Fruit fly (Drosophila melanogaster) whole organism, embryonic: ENCODE measurements around the gene Desat1.

Source experiments
- ATbp ChIP-seq: fragments of 200-800 bp; sonication (Bioruptor generic); optimal IDR thresholded peaks from 2 replicates; lab custom pipeline; 2017; ENCODE audit warnings: missing biosample characterization, mild to moderate bottlenecking, missing genetic modification characterization, missing genetic modification reagents
- Adf1 ChIP-seq: fragments of 200-800 bp; sonication (Bioruptor generic); IDR thresholded peaks from 2 replicates; pipeline ENCODE4 v1.3.6; 2022; ENCODE audit warnings: missing biosample characterization, missing genetic modification characterization
- Atf-2 ChIP-seq: fragments of 200-800 bp; sonication (Bioruptor generic); optimal IDR thresholded peaks from 2 replicates; lab custom pipeline; 2016; ENCODE audit warnings: missing biosample characterization, missing genetic modification characterization
- Atf3 ChIP-seq: fragments of 200-800 bp; sonication (Bioruptor generic); optimal IDR thresholded peaks from 3 replicates; lab custom pipeline; 2016; ENCODE audit warnings: missing biosample characterization, missing genetic modification characterization
- Bgb ChIP-seq: fragments of 200-800 bp; sonication (Bioruptor generic); IDR thresholded peaks from 2 replicates; pipeline ENCODE4 v1.3.6; 2022; ENCODE audit warnings: missing biosample characterization, missing genetic modification characterization; ENCODE audit not compliant: partially characterized antibody
- CG10147 ChIP-seq: fragments of 200-800 bp; sonication (Bioruptor generic); optimal IDR thresholded peaks from 2 replicates; lab custom pipeline; 2019; ENCODE audit warnings: missing biosample characterization, mild to moderate bottlenecking, missing genetic modification characterization, moderate library complexity
- CG11085 ChIP-seq: fragments of 200-800 bp; sonication (Bioruptor generic); IDR thresholded peaks from 2 replicates; pipeline ENCODE4 v1.3.6; 2022; ENCODE audit warnings: missing biosample characterization, missing genetic modification characterization
- CG12155 ChIP-seq: fragments of 200-800 bp; sonication (Bioruptor generic); optimal IDR thresholded peaks from 3 replicates; lab custom pipeline; 2016; ENCODE audit warnings: missing biosample characterization, missing genetic modification characterization
- CG12659 ChIP-seq: fragments of 200-800 bp; sonication (Bioruptor generic); optimal IDR thresholded peaks from 3 replicates; lab custom pipeline; 2017; ENCODE audit warnings: mild to moderate bottlenecking, missing biosample characterization, missing genetic modification reagents, missing genetic modification characterization
- CG15011 ChIP-seq: fragments of 200-800 bp; sonication (Bioruptor generic); optimal IDR thresholded peaks from 3 replicates; lab custom pipeline; 2018; ENCODE audit warnings: missing biosample characterization, mild to moderate bottlenecking, missing genetic modification characterization
- CG1529 ChIP-seq: fragments of 200-800 bp; sonication (Bioruptor generic); optimal IDR thresholded peaks from 3 replicates; lab custom pipeline; 2018; ENCODE audit warnings: missing biosample characterization, missing genetic modification characterization
- CG15696 ChIP-seq: fragments of 200-800 bp; sonication (Bioruptor generic); optimal IDR thresholded peaks from 2 replicates; lab custom pipeline; 2019; ENCODE audit warnings: missing biosample characterization, mild to moderate bottlenecking, missing genetic modification characterization, moderate library complexity
- CG1603 ChIP-seq: fragments of 200-800 bp; sonication (Bioruptor generic); optimal IDR thresholded peaks from 2 replicates; lab custom pipeline; 2019; ENCODE audit warnings: missing biosample characterization, mild to moderate bottlenecking, missing genetic modification characterization, moderate library complexity
- CG2202 ChIP-seq: fragments of 200-800 bp; sonication (Bioruptor generic); optimal IDR thresholded peaks from 2 replicates; lab custom pipeline; 2018; ENCODE audit warnings: missing biosample characterization, mild to moderate bottlenecking, missing genetic modification characterization
- CG2875 ChIP-seq: fragments of 200-800 bp; sonication (Bioruptor generic); optimal IDR thresholded peaks from 2 replicates; lab custom pipeline; 2017; ENCODE audit warnings: missing biosample characterization, mild to moderate bottlenecking, missing genetic modification characterization, missing genetic modification reagents
- CG32767 ChIP-seq: fragments of 200-800 bp; sonication (Bioruptor generic); IDR thresholded peaks from 2 replicates; pipeline ENCODE4 v1.3.6; 2022; ENCODE audit warnings: missing biosample characterization, missing genetic modification characterization
- CG32772 ChIP-seq: fragments of 200-800 bp; sonication (Bioruptor generic); IDR thresholded peaks from 2 replicates; pipeline ENCODE4 v1.3.6; 2022; ENCODE audit warnings: missing biosample characterization, missing genetic modification characterization
- CG3995 ChIP-seq: fragments of 200-800 bp; sonication (Bioruptor generic); optimal IDR thresholded peaks from 3 replicates; lab custom pipeline; 2016; ENCODE audit warnings: missing biosample characterization, missing genetic modification characterization
- CG4820 ChIP-seq: fragments of 200-800 bp; sonication (Bioruptor generic); optimal IDR thresholded peaks from 3 replicates; lab custom pipeline; 2016; ENCODE audit warnings: missing biosample characterization, missing genetic modification characterization
- CG4854 ChIP-seq: fragments of 200-800 bp; sonication (Bioruptor generic); optimal IDR thresholded peaks from 2 replicates; lab custom pipeline; 2016; ENCODE audit warnings: missing biosample characterization, missing genetic modification characterization, inconsistent platforms
- CG7271 ChIP-seq: fragments of 200-800 bp; sonication (Bioruptor generic); optimal IDR thresholded peaks from 2 replicates; lab custom pipeline; 2018; ENCODE audit warnings: missing biosample characterization, mild to moderate bottlenecking, missing genetic modification characterization, moderate library complexity
- CG7372 ChIP-seq: fragments of 200-800 bp; sonication (Bioruptor generic); IDR thresholded peaks from 2 replicates; pipeline ENCODE4 v1.3.6; 2022; ENCODE audit warnings: missing biosample characterization, missing genetic modification characterization
- CG8388 ChIP-seq: fragments of 200-800 bp; sonication (Bioruptor generic); optimal IDR thresholded peaks from 2 replicates; lab custom pipeline; 2019; ENCODE audit warnings: missing biosample characterization, mild to moderate bottlenecking, missing genetic modification characterization, moderate library complexity
- CG8924 ChIP-seq: fragments of 200-800 bp; optimal IDR thresholded peaks from 3 replicates; lab custom pipeline; 2019; ENCODE audit warnings: missing biosample characterization, mild to moderate bottlenecking, missing genetic modification characterization, moderate library complexity
- CrebB ChIP-seq: fragments of 200-800 bp; sonication (Bioruptor generic); optimal IDR thresholded peaks from 3 replicates; lab custom pipeline; 2018; ENCODE audit warnings: missing biosample characterization, mild to moderate bottlenecking, missing genetic modification characterization
- Doc2 ChIP-seq: fragments of 200-800 bp; sonication (Bioruptor generic); IDR thresholded peaks from 2 replicates; pipeline ENCODE4 v1.3.6; 2022; ENCODE audit warnings: missing biosample characterization, missing genetic modification characterization
- Elba2 ChIP-seq: fragments of 200-800 bp; sonication (Bioruptor generic); optimal IDR thresholded peaks from 3 replicates; lab custom pipeline; 2016; ENCODE audit warnings: missing biosample characterization, missing genetic modification characterization
- Gug ChIP-seq: fragments of 200-800 bp; sonication (Bioruptor generic); IDR thresholded peaks from 4 replicates; pipeline ENCODE4 v1.3.6; 2022; ENCODE audit warnings: missing biosample characterization, missing genetic modification characterization
- Hand ChIP-seq: fragments of 200-800 bp; sonication (Bioruptor generic); optimal IDR thresholded peaks from 2 replicates; lab custom pipeline; 2017; ENCODE audit warnings: mild to moderate bottlenecking, missing biosample characterization, missing genetic modification reagents, missing genetic modification characterization
- Hey ChIP-seq: fragments of 200-800 bp; sonication (Bioruptor generic); optimal IDR thresholded peaks from 3 replicates; lab custom pipeline; 2018; ENCODE audit warnings: missing biosample characterization, mild to moderate bottlenecking, missing genetic modification characterization
- Hmr ChIP-seq: fragments of 200-800 bp; sonication (Bioruptor generic); optimal IDR thresholded peaks from 3 replicates; lab custom pipeline; 2017; ENCODE audit warnings: mild to moderate bottlenecking, missing biosample characterization, missing genetic modification reagents, missing genetic modification characterization
- MBD-R2 ChIP-seq: fragments of 200-800 bp; sonication (Bioruptor generic); IDR thresholded peaks from 2 replicates; pipeline ENCODE4 v1.3.6; 2022; ENCODE audit warnings: missing biosample characterization, missing genetic modification characterization
- Opbp ChIP-seq: fragments of 200-800 bp; sonication (Bioruptor generic); IDR thresholded peaks from 3 replicates; pipeline ENCODE4 v1.3.6; 2022; ENCODE audit warnings: missing biosample characterization, missing genetic modification characterization; ENCODE audit not compliant: partially characterized antibody
- Pdp1 ChIP-seq, 2 experiments: fragments of 200-800 bp; sonication (Bioruptor generic); optimal IDR thresholded peaks; 3 replicates each; lab custom pipeline; 2016; ENCODE audit warnings: missing biosample characterization in 2 of 2, missing genetic modification characterization in 2 of 2, mild to moderate bottlenecking in 1 of 2, moderate library complexity in 1 of 2
- ab ChIP-seq: fragments of 200-800 bp; sonication (Bioruptor generic); optimal IDR thresholded peaks from 2 replicates; lab custom pipeline; 2016; ENCODE audit warnings: missing biosample characterization, missing genetic modification characterization
- bcd ChIP-seq: fragments of 200-800 bp; sonication (Bioruptor generic); optimal IDR thresholded peaks from 2 replicates; lab custom pipeline; 2017; ENCODE audit warnings: missing biosample characterization, mild to moderate bottlenecking, missing genetic modification characterization
- br ChIP-seq: fragments of >200 bp; optimal IDR thresholded peaks from 2 replicates; lab custom pipeline; 2017
- cad ChIP-seq: fragments of >200 bp; optimal IDR thresholded peaks from 2 replicates; lab custom pipeline; 2017; ENCODE audit warnings: missing biosample characterization, missing genetic modification characterization
- cg ChIP-seq: fragments of 200-800 bp; sonication (Bioruptor generic); optimal IDR thresholded peaks from 3 replicates; lab custom pipeline; 2019; ENCODE audit warnings: missing biosample characterization, mild to moderate bottlenecking, missing genetic modification characterization, moderate library complexity
- chm ChIP-seq: fragments of 200-800 bp; sonication (Bioruptor generic); IDR thresholded peaks from 2 replicates; pipeline ENCODE4 v1.3.6; 2022; ENCODE audit warnings: missing biosample characterization, missing genetic modification characterization
- danr ChIP-seq: fragments of 200-800 bp; sonication (Bioruptor generic); IDR thresholded peaks from 2 replicates; pipeline ENCODE4 v1.3.6; 2022; ENCODE audit warnings: missing biosample characterization, missing genetic modification characterization
- eve ChIP-seq, 2 experiments: fragments of >200 bp; optimal IDR thresholded peaks; 2 replicates each; lab custom pipeline; 2017; ENCODE audit warnings: missing biosample characterization in 2 of 2, missing genetic modification characterization in 2 of 2
- gro ChIP-seq: fragments of 200-800 bp; sonication (Bioruptor generic); optimal IDR thresholded peaks from 2 replicates; lab custom pipeline; 2016; ENCODE audit warnings: missing biosample characterization, missing genetic modification characterization
- jing ChIP-seq: fragments of 200-800 bp; sonication (Bioruptor generic); optimal IDR thresholded peaks from 2 replicates; lab custom pipeline; 2018; ENCODE audit warnings: missing biosample characterization, mild to moderate bottlenecking, missing genetic modification characterization
- mam ChIP-seq: fragments of 200-800 bp; sonication (Bioruptor generic); optimal IDR thresholded peaks from 3 replicates; lab custom pipeline; 2016; ENCODE audit warnings: missing biosample characterization, missing genetic modification characterization
- p53 ChIP-seq: fragments of 200-800 bp; sonication (Bioruptor generic); optimal IDR thresholded peaks from 2 replicates; lab custom pipeline; 2016; ENCODE audit warnings: missing biosample characterization, missing genetic modification characterization
- pb ChIP-seq: fragments of 200-800 bp; sonication (Bioruptor generic); optimal IDR thresholded peaks from 3 replicates; lab custom pipeline; 2016; ENCODE audit warnings: missing biosample characterization, missing genetic modification characterization
- pita ChIP-seq: fragments of 200-800 bp; sonication (Bioruptor generic); optimal IDR thresholded peaks from 2 replicates; lab custom pipeline; 2017; ENCODE audit warnings: missing biosample characterization, mild to moderate bottlenecking, missing genetic modification characterization
- sens ChIP-seq: fragments of 200-800 bp; sonication (Bioruptor generic); peaks from one replicate; lab custom pipeline; 2016; ENCODE audit warnings: missing biosample characterization, missing genetic modification characterization
- stc ChIP-seq: fragments of 200-800 bp; sonication (Bioruptor generic); IDR thresholded peaks from 2 replicates; pipeline ENCODE4 v1.3.6; 2022; ENCODE audit warnings: missing biosample characterization, missing genetic modification characterization
- tin ChIP-seq: fragments of 200-800 bp; sonication (Bioruptor generic); optimal IDR thresholded peaks from 3 replicates; lab custom pipeline; 2016; ENCODE audit warnings: missing biosample characterization, missing genetic modification characterization
- tio ChIP-seq: fragments of 200-800 bp; sonication (Bioruptor generic); optimal IDR thresholded peaks from 2 replicates; lab custom pipeline; 2017; ENCODE audit warnings: missing biosample characterization, missing genetic modification characterization, inconsistent platforms
- trh ChIP-seq: fragments of 200-800 bp; sonication (Bioruptor generic); optimal IDR thresholded peaks from 2 replicates; lab custom pipeline; 2016; ENCODE audit warnings: missing biosample characterization, missing genetic modification characterization

Desat1 gene

dm6 chr3R:12408160-12408559, 31.2 kb upstream of the Desat1 start, which contains the start of gene CG5196 (continued):
- no peak for TF ChIP-seq jing (GFP tag; lab: Kevin White, UChicago)
- TF ChIP-seq danr (GFP tag; lab: Robert Waterston, UW), result no peak
- peak; percentile 26 for TF ChIP-seq pb (GFP tag; lab: Kevin White, UChicago)
- no peak for TF ChIP-seq cad (GFP tag; lab: Kevin White, UChicago)
- TF ChIP-seq CG1603 (tag; lab: Kevin White, UChicago), result peak; percentile 76
- no peak for TF ChIP-seq CG1529 (GFP tag; lab: Kevin White, UChicago)
- TF ChIP-seq CG32767 (GFP tag; lab: Robert Waterston, UW), result no peak
- TF ChIP-seq CG12155 (GFP tag; lab: Kevin White, UChicago), result no peak
- TF ChIP-seq CG11085 (GFP tag; lab: Robert Waterston, UW), result no peak
- TF ChIP-seq br, result no peak
- TF ChIP-seq p53, result no peak
- no peak for TF ChIP-seq CG32772
- peak; percentile 72 for TF ChIP-seq Opbp (GFP tag; lab: Robert Waterston, UW)
- no peak for TF ChIP-seq ab (GFP tag; lab: Kevin White, UChicago)
- peak; percentile 17 for TF ChIP-seq CG8924 (tag; lab: Kevin White, UChicago)
- TF ChIP-seq CG2202 (tag; lab: Kevin White, UChicago), result no peak
- peak; percentile 13 for TF ChIP-seq CG10147 (GFP tag; lab: Kevin White, UChicago)
- TF ChIP-seq trh, result no peak
- TF ChIP-seq CG4854, result no peak
- TF ChIP-seq CG4820 (GFP tag; lab: Kevin White, UChicago), result peak; percentile 17
- no peak for TF ChIP-seq Elba2
- TF ChIP-seq CG7372, result no peak
- TF ChIP-seq tio (GFP tag; lab: Kevin White, UChicago), result no peak
- TF ChIP-seq stc (GFP tag; lab: Robert Waterston, UW), result 0 out of 2 replicates have a peak, but pooled peaks have one; percentile 25
- TF ChIP-seq CG15696 (tag; lab: Kevin White, UChicago), result no peak
- no peak for TF ChIP-seq mam (GFP tag; lab: Kevin White, UChicago)
- peak; percentile 32 for TF ChIP-seq gro
- TF ChIP-seq Pdp1 (GFP tag; optimal IDR thresholded peaks at IDR 0.05; lab: Kevin White, UChicago), result no peak
- TF ChIP-seq ATbp (GFP tag; lab: Kevin White, UChicago), result no peak
- TF ChIP-seq CrebB (tag; lab: Kevin White, UChicago), result no peak
- TF ChIP-seq Hey (tag; lab: Kevin White, UChicago), result no peak
- TF ChIP-seq Bgb (GFP tag; lab: Robert Waterston, UW), result peak; percentile 84
- no peak for TF ChIP-seq CG7271 (tag; lab: Kevin White, UChicago)
- TF ChIP-seq tin, result no peak
- no peak for TF ChIP-seq bcd (GFP tag; lab: Kevin White, UChicago)
- TF ChIP-seq CG2875 (GFP tag; lab: Kevin White, UChicago), result no peak
- TF ChIP-seq CG12659 (GFP tag; lab: Kevin White, UChicago), result peak; percentile 78
- TF ChIP-seq sens (GFP tag; lab: Kevin White, UChicago), result no peak
- peak; percentile 41 for TF ChIP-seq Hmr (GFP tag; lab: Kevin White, UChicago)
- TF ChIP-seq Doc2 (GFP tag; lab: Robert Waterston, UW), result no peak
- no peak for TF ChIP-seq Atf3 (GFP tag; lab: Kevin White, UChicago)
- TF ChIP-seq MBD-R2 (GFP tag; lab: Robert Waterston, UW), result peak; percentile 95
- peak; percentile 43; the same call in 1 of the 2 replicates for TF ChIP-seq chm
- TF ChIP-seq Gug (GFP tag; lab: Robert Waterston, UW), result no peak
- no peak for TF ChIP-seq Hand (GFP tag; lab: Kevin White, UChicago)
- TF ChIP-seq CG3995 (GFP tag; lab: Kevin White, UChicago), result peak; percentile 78
- TF ChIP-seq CG8388, result no peak
- peak; percentile 36; the same call in 1 of the 2 replicates for TF ChIP-seq Adf1 (GFP tag; lab: Robert Waterston, UW)
- TF ChIP-seq pita (GFP tag; lab: Kevin White, UChicago), result no peak
- TF ChIP-seq Atf-2, result no peak
- TF ChIP-seq eve (GFP tag; optimal IDR thresholded peaks at IDR 0.05; lab: Kevin White, UChicago), result no peak
- no peak for TF ChIP-seq cg (GFP tag; lab: Kevin White, UChicago)
- TF ChIP-seq CG15011 (GFP tag; lab: Kevin White, UChicago), result no peak
